Worm (Caenorhabditis elegans): Measurements from ENCODE around the gene M05D6.8.

ce11 chrII:8438791-8439287 lies 32.2 kb downstream of the M05D6.8 start, which contains the start of gene lips-10:
- TF ChIP-seq F13C5.2 (tag; optimal IDR thresholded peaks at IDR 0.05) (no peak), flt-1 (GFP tag; IDR thresholded peaks at IDR 0.05) (no peak)

Measured in whole organism, early embryonic.